Worm (Caenorhabditis elegans): ENCODE data around the gene F22F7.7.

DNA sequence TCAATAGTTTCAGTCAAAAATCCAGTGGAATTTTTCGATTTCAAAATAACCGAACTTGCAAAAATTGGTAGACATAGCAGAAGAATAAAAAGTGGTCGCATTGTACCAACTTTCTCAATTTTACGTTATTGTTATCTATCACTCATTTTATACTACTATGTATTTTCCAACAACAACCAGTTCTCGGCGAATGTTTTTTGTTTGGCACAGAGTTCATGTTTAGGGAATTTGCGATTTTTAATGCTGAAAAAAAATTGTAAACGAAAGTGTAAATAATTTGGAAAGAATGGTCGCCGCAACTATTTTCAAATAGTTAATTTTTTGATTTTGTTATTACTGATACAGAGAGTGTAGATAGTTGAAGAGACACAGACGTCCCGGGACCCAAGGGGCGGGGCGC lies 9.6 kb upstream of the F22F7.7 start, which contains the start of gene C45H4.21:
- TF ChIP-seq hnd-1 (tag; optimal IDR thresholded peaks at IDR 0.05) (no peak), ets-7 (tag; optimal IDR thresholded peaks at IDR 0.05) (no peak), flt-1 (GFP tag; IDR thresholded peaks at IDR 0.05) (no peak), F13C5.2 (tag; optimal IDR thresholded peaks at IDR 0.05) (no peak), pes-1 (GFP tag; IDR thresholded peaks at IDR 0.05) (no peak), scrt-1 (GFP tag; IDR thresholded peaks at IDR 0.05) (no peak), tbx-11 (GFP tag; IDR thresholded peaks at IDR 0.05) (no peak), B0310.2 (tag; optimal IDR thresholded peaks at IDR 0.05) (no peak), ama-1 (optimal IDR thresholded peaks at IDR 0.05) (no peak), sea-1 (GFP tag; conservative IDR thresholded peaks at IDR 0.05) (no peak), hmbx-1 (tag; optimal IDR thresholded peaks at IDR 0.05) (no peak), ceh-13 (GFP tag; optimal IDR thresholded peaks at IDR 0.05) (no peak), tbx-37 (GFP tag; conservative IDR thresholded peaks at IDR 0.05) (no peak)

All from whole organism, early embryonic.